Fruit fly (Drosophila melanogaster): ENCODE results near the gene CG12155.

Gene CG12155

DNA sequence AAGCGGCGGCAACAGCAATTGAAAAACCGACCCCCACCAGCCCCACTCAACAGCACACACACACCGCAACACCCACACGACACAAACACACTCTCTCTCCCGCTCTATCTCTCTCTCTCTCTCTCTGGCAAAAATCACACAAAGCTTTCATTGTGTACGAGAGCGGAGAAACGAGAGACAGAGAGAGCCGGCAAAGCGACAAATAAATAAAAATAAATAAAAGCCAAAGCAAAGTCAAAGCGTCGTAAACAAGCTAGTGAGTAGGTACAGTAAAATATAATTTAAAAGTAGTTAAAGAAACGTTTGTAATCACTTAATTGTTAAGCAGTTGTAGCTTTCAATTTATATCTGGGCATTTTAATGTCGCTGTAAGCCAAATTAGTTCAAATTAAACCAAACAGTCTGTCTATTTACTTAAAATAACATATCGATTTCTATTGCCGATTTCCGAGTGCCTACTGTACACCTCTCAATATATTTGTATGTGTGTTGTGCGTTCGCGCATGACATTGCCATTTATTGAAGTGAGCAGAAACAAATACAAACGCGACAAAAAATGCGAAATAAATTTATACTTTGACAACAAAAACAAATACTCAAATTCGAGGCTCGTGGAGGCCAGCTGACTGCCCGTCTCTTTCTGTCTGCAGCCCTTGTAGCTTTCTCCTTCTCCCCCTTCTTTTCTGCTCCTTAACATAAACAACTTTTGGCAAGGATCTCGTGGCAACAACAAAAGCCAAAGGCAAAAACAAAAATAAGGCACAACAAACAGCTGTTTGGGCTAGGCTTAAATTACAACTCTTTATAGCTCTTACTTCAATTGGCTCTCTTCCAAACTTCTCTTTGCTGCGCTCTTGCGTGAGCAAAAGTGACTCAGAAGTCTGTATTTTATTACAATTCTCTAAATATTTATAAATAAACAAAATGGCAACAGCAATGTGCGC lies 31.6 kb upstream of the CG12155 start (continued):
- peak; percentile 66 for TF ChIP-seq emc (GFP tag; optimal IDR thresholded peaks at IDR 0.05)
- TF ChIP-seq Oli (tag; optimal IDR thresholded peaks at IDR 0.05), result peak; percentile 90
- TF ChIP-seq Hey (tag; optimal IDR thresholded peaks at IDR 0.05), result peak; percentile 66
- peak; percentile 64 for TF ChIP-seq CG15601 (tag; optimal IDR thresholded peaks at IDR 0.05)
- TF ChIP-seq sug (tag; optimal IDR thresholded peaks at IDR 0.05), result peak; percentile 94
- TF ChIP-seq E2f1 (GFP tag; IDR thresholded peaks at IDR 0.05), result peak; percentile 86
- TF ChIP-seq zfh1 (GFP tag; IDR thresholded peaks at IDR 0.05), result peak; percentile 73; the same call in 2 of the 3 replicates
- TF ChIP-seq CG33213 (GFP tag; optimal IDR thresholded peaks at IDR 0.05), result peak; percentile 73
- TF ChIP-seq ham (GFP tag; IDR thresholded peaks at IDR 0.05), result peak; percentile 74; the same call in 1 of the 2 replicates
- peak; percentile 68 for TF ChIP-seq Ravus (GFP tag; IDR thresholded peaks at IDR 0.05)
- TF ChIP-seq Asciz (GFP tag; optimal IDR thresholded peaks at IDR 0.05), result peak; percentile 73
- TF ChIP-seq vnd (GFP tag; IDR thresholded peaks at IDR 0.05; ENCODE audit: partially characterized antibody), result no peak
- peak; percentile 95 for TF ChIP-seq lbe (GFP tag; optimal IDR thresholded peaks at IDR 0.05)
- TF ChIP-seq ase (GFP tag; IDR thresholded peaks at IDR 0.05), result peak; percentile 75; the same call in 2 of the 3 replicates
- TF ChIP-seq CG15696 (tag; optimal IDR thresholded peaks at IDR 0.05), result peak; percentile 64
- peak in 1 of 2 experiments; percentile 80 for TF ChIP-seq Dfd (GFP tag; optimal IDR thresholded peaks at IDR 0.05)
- peak; percentile 90 for TF ChIP-seq bcd (GFP tag; optimal IDR thresholded peaks at IDR 0.05)
- no peak for TF ChIP-seq Elba2 (GFP tag; optimal IDR thresholded peaks at IDR 0.05)
- peak; percentile 92 for TF ChIP-seq CG14441 (GFP tag; IDR thresholded peaks at IDR 0.05)
- peak; percentile 94 for TF ChIP-seq CG7372 (GFP tag; IDR thresholded peaks at IDR 0.05)
- TF ChIP-seq tio (GFP tag; optimal IDR thresholded peaks at IDR 0.05), result peak; percentile 73
- peak; percentile 55; the same call in 1 of the 2 replicates for TF ChIP-seq sim (GFP tag; IDR thresholded peaks at IDR 0.05)
- no peak for TF ChIP-seq nerfin-2 (GFP tag; IDR thresholded peaks at IDR 0.05; ENCODE audit: partially characterized antibody)
- peak; percentile 68 for TF ChIP-seq CG7928 (GFP tag; optimal IDR thresholded peaks at IDR 0.05)
- peak; percentile 71 for TF ChIP-seq Blimp-1 (GFP tag; optimal IDR thresholded peaks at IDR 0.05)
- TF ChIP-seq fd3F (GFP tag; optimal IDR thresholded peaks at IDR 0.05), result peak; percentile 94
- no peak for TF ChIP-seq CG8478 (optimal IDR thresholded peaks at IDR 0.05)
- TF ChIP-seq CG14014 (GFP tag; IDR thresholded peaks at IDR 0.05), result peak; percentile 95
- peak; percentile 92 for TF ChIP-seq CG18619 (GFP tag; optimal IDR thresholded peaks at IDR 0.05)
- TF ChIP-seq CG13624 (GFP tag; optimal IDR thresholded peaks at IDR 0.05), result peak; percentile 93
- peak; percentile 82 for TF ChIP-seq Poxn (GFP tag; IDR thresholded peaks at IDR 0.05)
- peak; percentile 49 for TF ChIP-seq ara (GFP tag; IDR thresholded peaks at IDR 0.05)
- peak; percentile 81 for TF ChIP-seq CG16815 (GFP tag; optimal IDR thresholded peaks at IDR 0.05)
- TF ChIP-seq Eip74EF (GFP tag; optimal IDR thresholded peaks at IDR 0.05), result peak in 1 of 2 experiments; percentile 69
- peak; percentile 89 for TF ChIP-seq HLH54F (GFP tag; optimal IDR thresholded peaks at IDR 0.05)
- TF ChIP-seq CG11085 (GFP tag; IDR thresholded peaks at IDR 0.05), result peak; percentile 88
- peak; percentile 47 for TF ChIP-seq HLHmδ (GFP tag; optimal IDR thresholded peaks at IDR 0.05)
- TF ChIP-seq CG12236 (GFP tag; optimal IDR thresholded peaks at IDR 0.05), result peak; percentile 53
- TF ChIP-seq CG9727 (GFP tag; optimal IDR thresholded peaks at IDR 0.05), result peak; percentile 90
- 0 out of 2 replicates have a peak, but pooled peaks have one; percentile 25 for TF ChIP-seq CG10959 (GFP tag; IDR thresholded peaks at IDR 0.05)
- peak; percentile 72 for TF ChIP-seq sqz (GFP tag; optimal IDR thresholded peaks at IDR 0.05)
- peak; percentile 9 for TF ChIP-seq grn (GFP tag; optimal IDR thresholded peaks at IDR 0.05)
- peak; percentile 83 for TF ChIP-seq CG13775 (GFP tag; optimal IDR thresholded peaks at IDR 0.05)
- peak; percentile 76 for TF ChIP-seq Deaf1 (tag; optimal IDR thresholded peaks at IDR 0.05)
- peak; percentile 91 for TF ChIP-seq mirr (GFP tag; optimal IDR thresholded peaks at IDR 0.05)
- no peak for TF ChIP-seq Bgb (GFP tag; IDR thresholded peaks at IDR 0.05; ENCODE audit: partially characterized antibody)
- peak; percentile 64 for TF ChIP-seq CG30431 (GFP tag; optimal IDR thresholded peaks at IDR 0.05)
- TF ChIP-seq GATAe (GFP tag; conservative IDR thresholded peaks at IDR 0.05), result peak; percentile 40; the same call in 1 of the 2 replicates

Measured in whole organism, embryonic.